Fruit fly (Drosophila melanogaster) whole organism, embryonic: Measurements from ENCODE around the gene CG32983.

Experiments
- BEAF-32 ChIP-seq: fragments of 200-800 bp; sonication (Bioruptor generic); optimal IDR thresholded peaks from 3 replicates; lab custom pipeline; 2017; ENCODE audit warnings: missing biosample characterization, missing genetic modification characterization, mild to moderate bottlenecking, moderate library complexity, missing genetic modification reagents
- Bdp1 ChIP-seq: fragments of 200-800 bp; sonication (Bioruptor generic); optimal IDR thresholded peaks from 3 replicates; lab custom pipeline; 2016; ENCODE audit warnings: missing biosample characterization, missing genetic modification characterization
- Blimp-1 ChIP-seq: fragments of 200-800 bp; sonication (Bioruptor generic); optimal IDR thresholded peaks from 3 replicates; lab custom pipeline; 2018; ENCODE audit warnings: missing biosample characterization, missing genetic modification characterization, mild to moderate bottlenecking, moderate library complexity, missing genetic modification reagents
- CG12155 ChIP-seq: fragments of 200-800 bp; sonication (Bioruptor generic); optimal IDR thresholded peaks from 3 replicates; lab custom pipeline; 2016; ENCODE audit warnings: missing biosample characterization, missing genetic modification characterization
- CG12659 ChIP-seq: fragments of 200-800 bp; sonication (Bioruptor generic); optimal IDR thresholded peaks from 3 replicates; lab custom pipeline; 2017; ENCODE audit warnings: mild to moderate bottlenecking, missing biosample characterization, missing genetic modification reagents, missing genetic modification characterization
- CG12744 ChIP-seq: fragments of 200-800 bp; sonication (Bioruptor generic); optimal IDR thresholded peaks from 2 replicates; lab custom pipeline; 2016; ENCODE audit warnings: missing biosample characterization, missing genetic modification characterization
- CG13123 ChIP-seq: fragments of 200-800 bp; sonication (Bioruptor generic); optimal IDR thresholded peaks from 2 replicates; lab custom pipeline; 2016; ENCODE audit warnings: missing biosample characterization, missing genetic modification characterization
- CG14860 ChIP-seq: fragments of 200-800 bp; sonication (Bioruptor generic); IDR thresholded peaks from 3 replicates; pipeline ENCODE4 v1.3.6; 2022; ENCODE audit warnings: missing biosample characterization, missing genetic modification characterization; ENCODE audit not compliant: partially characterized antibody
- CG15011 ChIP-seq: fragments of 200-800 bp; sonication (Bioruptor generic); optimal IDR thresholded peaks from 3 replicates; lab custom pipeline; 2018; ENCODE audit warnings: missing biosample characterization, mild to moderate bottlenecking, missing genetic modification characterization
- CG1602 ChIP-seq: fragments of 200-800 bp; sonication (Bioruptor generic); optimal IDR thresholded peaks from 3 replicates; lab custom pipeline; 2016; ENCODE audit warnings: missing biosample characterization, missing genetic modification characterization
- CG17361 ChIP-seq: fragments of 200-800 bp; sonication (Bioruptor generic); IDR thresholded peaks from 3 replicates; pipeline ENCODE4 v1.3.6; 2022; ENCODE audit warnings: missing biosample characterization, missing genetic modification characterization
- CG17568 ChIP-seq: fragments of 200-800 bp; sonication (Bioruptor generic); optimal IDR thresholded peaks from 2 replicates; lab custom pipeline; 2018; ENCODE audit warnings: missing biosample characterization, mild to moderate bottlenecking, missing genetic modification characterization, moderate library complexity
- CG17912 ChIP-seq: fragments of 200-800 bp; sonication (Bioruptor generic); optimal IDR thresholded peaks from 2 replicates; lab custom pipeline; 2018; ENCODE audit warnings: missing biosample characterization, mild to moderate bottlenecking, missing genetic modification characterization
- CG2116 ChIP-seq: fragments of 200-800 bp; sonication (Bioruptor generic); optimal IDR thresholded peaks from 3 replicates; lab custom pipeline; 2018; ENCODE audit warnings: missing biosample characterization, mild to moderate bottlenecking, missing genetic modification characterization
- CG2889 ChIP-seq: fragments of 200-800 bp; sonication (Bioruptor generic); IDR thresholded peaks from 3 replicates; pipeline ENCODE4 v1.3.6; 2022; ENCODE audit warnings: missing biosample characterization, missing genetic modification characterization
- CG32532 ChIP-seq: fragments of 200-800 bp; sonication (Bioruptor generic); IDR thresholded peaks from 2 replicates; pipeline ENCODE4 v1.3.6; 2022; ENCODE audit warnings: missing biosample characterization, missing genetic modification characterization
- CG6654 ChIP-seq: fragments of 200-800 bp; sonication (Bioruptor generic); optimal IDR thresholded peaks from 2 replicates; lab custom pipeline; 2017; ENCODE audit warnings: missing biosample characterization, mild to moderate bottlenecking, missing genetic modification characterization
- CG7745 ChIP-seq: fragments of 200-800 bp; sonication (Bioruptor generic); optimal IDR thresholded peaks from 2 replicates; lab custom pipeline; 2018; ENCODE audit warnings: missing biosample characterization, mild to moderate bottlenecking, missing genetic modification characterization, moderate library complexity
- CG8388 ChIP-seq: fragments of 200-800 bp; sonication (Bioruptor generic); optimal IDR thresholded peaks from 2 replicates; lab custom pipeline; 2019; ENCODE audit warnings: missing biosample characterization, mild to moderate bottlenecking, missing genetic modification characterization, moderate library complexity
- CG9609 ChIP-seq: fragments of 200-800 bp; sonication (Bioruptor generic); optimal IDR thresholded peaks from 3 replicates; lab custom pipeline; 2016; ENCODE audit warnings: missing biosample characterization, missing genetic modification characterization
- CG9817 ChIP-seq: fragments of 200-800 bp; sonication (Bioruptor generic); optimal IDR thresholded peaks from 2 replicates; lab custom pipeline; 2018; ENCODE audit warnings: missing biosample characterization, mild to moderate bottlenecking, missing genetic modification characterization, moderate library complexity
- CHES-1-like ChIP-seq: fragments of 200-800 bp; sonication (Bioruptor generic); optimal IDR thresholded peaks from 2 replicates; lab custom pipeline; 2016; ENCODE audit warnings: missing biosample characterization, missing genetic modification characterization
- CTCF ChIP-seq: fragments of 200-800 bp; sonication (Bioruptor generic); optimal IDR thresholded peaks from 2 replicates; lab custom pipeline; 2017; ENCODE audit warnings: missing biosample characterization, mild to moderate bottlenecking, missing genetic modification characterization, moderate library complexity
- Eip74EF ChIP-seq, 2 experiments: fragments of 200-800 bp in 1 of 2; fragments of >200 bp in 1 of 2; sonication (Bioruptor generic) in 1 of 2; optimal IDR thresholded peaks; 2 replicates each; lab custom pipeline; 2017 to 2019; ENCODE audit warnings: missing biosample characterization in 2 of 2, missing genetic modification characterization in 2 of 2, mild to moderate bottlenecking in 1 of 2, moderate library complexity in 1 of 2
- Gsc ChIP-seq: fragments of 200-800 bp; sonication (Bioruptor generic); IDR thresholded peaks from 2 replicates; pipeline ENCODE4 v1.3.6; 2022; ENCODE audit warnings: missing biosample characterization, missing genetic modification characterization
- H2.0 ChIP-seq: fragments of 200-800 bp; sonication (Bioruptor generic); IDR thresholded peaks from 2 replicates; pipeline ENCODE4 v1.3.6; 2022; ENCODE audit warnings: missing biosample characterization, missing genetic modification characterization
- HHEX ChIP-seq: fragments of 200-800 bp; sonication (Bioruptor generic); optimal IDR thresholded peaks from 3 replicates; lab custom pipeline; 2017; ENCODE audit warnings: missing biosample characterization, mild to moderate bottlenecking, missing genetic modification characterization, missing genetic modification reagents
- NC2α ChIP-seq: fragments of 200-800 bp; sonication (Bioruptor generic); optimal IDR thresholded peaks from 2 replicates; lab custom pipeline; 2016; ENCODE audit warnings: missing biosample characterization, missing genetic modification characterization
- Ravus ChIP-seq: fragments of 200-800 bp; sonication (Bioruptor generic); IDR thresholded peaks from 2 replicates; pipeline ENCODE4 v1.3.6; 2022; ENCODE audit warnings: missing biosample characterization, missing genetic modification characterization
- Sin3A ChIP-seq: fragments of >200 bp; optimal IDR thresholded peaks from 2 replicates; lab custom pipeline; 2018
- Usf ChIP-seq: fragments of 200-800 bp; sonication (Bioruptor generic); optimal IDR thresholded peaks from 2 replicates; lab custom pipeline; 2017; ENCODE audit warnings: missing genotype, missing biosample characterization, missing genetic modification characterization
- Vsx1 ChIP-seq: fragments of 200-800 bp; sonication (Bioruptor generic); optimal IDR thresholded peaks from 2 replicates; lab custom pipeline; 2017; ENCODE audit warnings: missing biosample characterization, mild to moderate bottlenecking, missing genetic modification characterization, missing genetic modification reagents
- YL-1 ChIP-seq: fragments of 200-800 bp; sonication (Bioruptor generic); optimal IDR thresholded peaks from 3 replicates; lab custom pipeline; 2017; ENCODE audit warnings: missing biosample characterization, mild to moderate bottlenecking, missing genetic modification characterization
- al ChIP-seq: fragments of 200-800 bp; sonication (Bioruptor generic); IDR thresholded peaks from 2 replicates; pipeline ENCODE4 v1.3.6; 2022; ENCODE audit warnings: missing biosample characterization, missing genetic modification characterization
- amos ChIP-seq: fragments of 200-800 bp; sonication (Bioruptor generic); IDR thresholded peaks from 2 replicates; pipeline ENCODE4 v1.3.6; 2022; ENCODE audit warnings: missing biosample characterization, missing genetic modification characterization; ENCODE audit not compliant: partially characterized antibody
- ato ChIP-seq: fragments of 200-800 bp; sonication (Bioruptor generic); IDR thresholded peaks from 2 replicates; pipeline ENCODE4 v1.3.6; 2022; ENCODE audit warnings: missing biosample characterization, missing genetic modification characterization; ENCODE audit not compliant: partially characterized antibody
- crc ChIP-seq: fragments of 200-800 bp; sonication (Bioruptor generic); optimal IDR thresholded peaks from 2 replicates; lab custom pipeline; 2016; ENCODE audit warnings: missing biosample characterization, missing genetic modification characterization
- dimm ChIP-seq: fragments of 200-800 bp; sonication (Bioruptor generic); IDR thresholded peaks from 2 replicates; pipeline ENCODE4 v1.3.6; 2022; ENCODE audit warnings: missing biosample characterization, missing genetic modification characterization
- lbe ChIP-seq: fragments of 200-800 bp; sonication (Bioruptor generic); optimal IDR thresholded peaks from 2 replicates; lab custom pipeline; 2016; ENCODE audit warnings: missing biosample characterization, mild to moderate bottlenecking, missing genetic modification characterization
- nerfin-2 ChIP-seq: fragments of 200-800 bp; sonication (Bioruptor generic); IDR thresholded peaks from 2 replicates; pipeline ENCODE4 v1.3.6; 2022; ENCODE audit warnings: missing biosample characterization, missing genetic modification characterization; ENCODE audit not compliant: partially characterized antibody
- onecut ChIP-seq: fragments of 200-800 bp; sonication (Bioruptor generic); IDR thresholded peaks from 2 replicates; pipeline ENCODE4 v1.3.6; 2022; ENCODE audit warnings: missing biosample characterization, missing genetic modification characterization
- prd ChIP-seq, 3 experiments: fragments of >200 bp in 2 of 3; fragments of 200-800 bp in 1 of 3; sonication (Bioruptor generic) in 1 of 3; optimal IDR thresholded peaks in 2 of 3; IDR thresholded peaks in 1 of 3; 2 replicates in 2 of 3; 3 replicates in 1 of 3; pipeline versions ENCODE4 v1.3.6 to Lab custom; 2017 to 2022; ENCODE audit warnings: missing biosample characterization in 1 of 3, missing genetic modification characterization in 1 of 3
- psq ChIP-seq: fragments of 200-800 bp; sonication (Bioruptor generic); optimal IDR thresholded peaks from 2 replicates; lab custom pipeline; 2017; ENCODE audit warnings: missing biosample characterization, missing genetic modification characterization
- rib ChIP-seq: fragments of 200-800 bp; sonication (Bioruptor generic); IDR thresholded peaks from 2 replicates; pipeline ENCODE4 v1.3.6; 2022; ENCODE audit warnings: missing biosample characterization, missing genetic modification characterization
- sob ChIP-seq: fragments of 200-800 bp; sonication (Bioruptor generic); IDR thresholded peaks from 2 replicates; pipeline ENCODE4 v1.3.6; 2022; ENCODE audit warnings: missing biosample characterization, missing genetic modification characterization
- sug ChIP-seq: fragments of 200-800 bp; optimal IDR thresholded peaks from 2 replicates; lab custom pipeline; 2019; ENCODE audit warnings: missing biosample characterization, mild to moderate bottlenecking, missing genetic modification characterization, moderate library complexity
- tap ChIP-seq: fragments of 200-800 bp; optimal IDR thresholded peaks from 3 replicates; lab custom pipeline; 2019; ENCODE audit warnings: missing biosample characterization, mild to moderate bottlenecking, missing genetic modification characterization, moderate library complexity
- tgo ChIP-seq: fragments of 200-800 bp; sonication (Bioruptor generic); IDR thresholded peaks from 3 replicates; pipeline ENCODE4 v1.3.6; 2022; ENCODE audit warnings: missing biosample characterization, missing genetic modification characterization
- toy ChIP-seq: fragments of 200-800 bp; sonication (Bioruptor generic); IDR thresholded peaks from 2 replicates; pipeline ENCODE4 v1.3.6; 2022; ENCODE audit warnings: missing biosample characterization, missing genetic modification characterization
- tx ChIP-seq: fragments of 200-800 bp; sonication (Bioruptor generic); optimal IDR thresholded peaks from 2 replicates; lab custom pipeline; 2016; ENCODE audit warnings: missing biosample characterization, missing genetic modification characterization
- vnd ChIP-seq: fragments of 200-800 bp; sonication (Bioruptor generic); IDR thresholded peaks from 3 replicates; pipeline ENCODE4 v1.3.6; 2022; ENCODE audit warnings: missing biosample characterization, missing genetic modification characterization; ENCODE audit not compliant: partially characterized antibody

The CG32983 gene

DNA sequence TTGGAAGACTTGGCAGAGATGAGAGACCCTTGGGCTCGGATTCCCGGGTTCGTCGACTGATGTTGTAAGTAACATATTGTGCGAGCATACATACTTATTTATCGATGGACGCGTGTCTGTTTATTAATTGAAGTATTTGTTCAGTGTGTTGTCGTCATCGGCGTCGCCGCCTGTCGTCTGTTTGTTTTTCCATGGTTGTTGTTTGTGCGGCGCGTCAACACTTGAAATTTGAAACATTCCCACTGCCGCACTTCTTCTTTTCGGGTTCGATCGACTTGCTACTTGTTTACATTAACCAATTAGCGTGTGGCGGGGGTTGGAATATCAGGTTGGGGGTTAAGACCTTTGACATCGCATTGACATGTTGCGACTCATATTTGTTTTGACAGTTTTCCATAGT lies 13.4 kb upstream of the CG32983 start (continued):
- TF ChIP-seq BEAF-32 (GFP tag; lab: Kevin White, UChicago) (no peak), onecut (GFP tag; lab: Robert Waterston, UW) (peak; percentile 67), Vsx1 (GFP tag; lab: Kevin White, UChicago) (peak; percentile 88), Blimp-1 (peak; percentile 53), NC2α (GFP tag; lab: Kevin White, UChicago) (peak; percentile 48), psq (GFP tag; lab: Kevin White, UChicago) (peak; percentile 12), CG17912 (peak; percentile 65), CG17361 (GFP tag; lab: Robert Waterston, UW) (peak; percentile 40; the same call in 2 of the 3 replicates), CG2116 (peak; percentile 62), Usf (GFP tag; lab: Kevin White, UChicago) (peak; percentile 29), CG12659 (GFP tag; lab: Kevin White, UChicago) (peak; percentile 18), CG15011 (GFP tag; lab: Kevin White, UChicago) (peak; percentile 67), vnd (GFP tag; lab: Robert Waterston, UW) (no peak), Gsc (GFP tag; lab: Robert Waterston, UW) (no peak), Eip74EF (GFP tag; optimal IDR thresholded peaks at IDR 0.05; lab: Kevin White, UChicago) (peak in 1 of 2 experiments; percentile 7), CTCF (GFP tag; lab: Kevin White, UChicago) (peak; percentile 13), rib (GFP tag; lab: Robert Waterston, UW) (no peak), CG9609 (peak; percentile 20), CG6654 (no peak), CHES-1-like (GFP tag; lab: Kevin White, UChicago) (no peak), CG1602 (peak; percentile 21), CG7745 (tag; lab: Kevin White, UChicago) (peak; percentile 84), crc (GFP tag; lab: Kevin White, UChicago) (peak; percentile 28), tap (tag; lab: Kevin White, UChicago) (peak; percentile 60), CG14860 (GFP tag; lab: Robert Waterston, UW) (no peak), CG2889 (GFP tag; lab: Robert Waterston, UW) (no peak), toy (no peak), tx (no peak), CG13123 (GFP tag; lab: Kevin White, UChicago) (no peak), CG8388 (GFP tag; lab: Kevin White, UChicago) (peak; percentile 40), sug (no peak), al (GFP tag; lab: Robert Waterston, UW) (no peak), CG12155 (GFP tag; lab: Kevin White, UChicago) (no peak), lbe (GFP tag; lab: Kevin White, UChicago) (no peak), CG17568 (GFP tag; lab: Kevin White, UChicago) (peak; percentile 79), HHEX (GFP tag; lab: Kevin White, UChicago) (peak; percentile 71), sob (no peak), CG9817 (tag; lab: Kevin White, UChicago) (no peak), YL-1 (GFP tag; lab: Kevin White, UChicago) (peak; percentile 66), tgo (GFP tag; lab: Robert Waterston, UW) (no peak), ato (GFP tag; lab: Robert Waterston, UW) (no peak), nerfin-2 (GFP tag; lab: Robert Waterston, UW) (no peak), Sin3A (lab: Kevin White, UChicago) (no peak), prd (optimal IDR thresholded peaks at IDR 0.05; lab: Kevin White, UChicago) (no peak), prd (GFP tag; IDR thresholded peaks at IDR 0.05; lab: Robert Waterston, UW) (peak; percentile 43; the same call in 1 of the 3 replicates), H2.0 (GFP tag; lab: Robert Waterston, UW) (no peak), CG32532 (GFP tag; lab: Robert Waterston, UW) (no peak), Bdp1 (GFP tag; lab: Kevin White, UChicago) (peak; percentile 37), Ravus (GFP tag; lab: Robert Waterston, UW) (no peak), CG12744 (GFP tag; lab: Kevin White, UChicago) (no peak), amos (GFP tag; lab: Robert Waterston, UW) (no peak), dimm (GFP tag; lab: Robert Waterston, UW) (no peak)
